Worm (Caenorhabditis elegans): ENCODE measurements around the gene fmil-1.

The fmil-1 gene

ce11 chrIV:3668603-3669002, at the start of gene fmil-1:
fmil-1 (minus strand) TSS chrIV:3668703.
- no peak for TF ChIP-seq ham-2 (GFP tag; optimal IDR thresholded peaks at IDR 0.05)
- no peak for TF ChIP-seq cnd-1 (tag; optimal IDR thresholded peaks at IDR 0.05)
- TF ChIP-seq unc-39 (tag; optimal IDR thresholded peaks at IDR 0.05): no peak

- peak; percentile 94 for TF ChIP-seq zip-8 (tag; optimal IDR thresholded peaks at IDR 0.05)
- TF ChIP-seq tbx-8 (GFP tag; optimal IDR thresholded peaks at IDR 0.05): no peak
Observed at ce11 chrIV:3710737-3711136, 42.2 kb upstream of the fmil-1 start.

- no peak for TF ChIP-seq lin-13 (tag; optimal IDR thresholded peaks at IDR 0.05)
- no peak for TF ChIP-seq ham-2 (GFP tag; optimal IDR thresholded peaks at IDR 0.05)
- TF ChIP-seq bed-3 (GFP tag; optimal IDR thresholded peaks at IDR 0.05): no peak
- no peak for TF ChIP-seq mab-5 (tag; optimal IDR thresholded peaks at IDR 0.05)
- TF ChIP-seq nhr-28 (tag; optimal IDR thresholded peaks at IDR 0.05): no peak
- no peak for TF ChIP-seq mep-1 (tag; optimal IDR thresholded peaks at IDR 0.05)
- no peak for TF ChIP-seq nhr-237 (tag; optimal IDR thresholded peaks at IDR 0.05)
- no peak for TF ChIP-seq unc-62 (GFP tag; optimal IDR thresholded peaks at IDR 0.05)
- no peak for TF ChIP-seq elt-3 (tag; optimal IDR thresholded peaks at IDR 0.05)
- no peak for TF ChIP-seq snpc-4 (tag; optimal IDR thresholded peaks at IDR 0.05)
- no peak for TF ChIP-seq nhr-12 (tag; optimal IDR thresholded peaks at IDR 0.05)
- no peak for TF ChIP-seq M03D4.4 (tag; optimal IDR thresholded peaks at IDR 0.05)
- TF ChIP-seq pha-4 (tag; optimal IDR thresholded peaks at IDR 0.05): no peak
- no peak for TF ChIP-seq drap-1 (GFP tag; optimal IDR thresholded peaks at IDR 0.05)
- no peak for TF ChIP-seq cnd-1 (tag; optimal IDR thresholded peaks at IDR 0.05)
- no peak for TF ChIP-seq ceh-43 (GFP tag; optimal IDR thresholded peaks at IDR 0.05)
- no peak for TF ChIP-seq unc-39 (tag; optimal IDR thresholded peaks at IDR 0.05)
- no peak for TF ChIP-seq lsy-2 (tag; optimal IDR thresholded peaks at IDR 0.05)
- no peak for TF ChIP-seq elt-1 (tag; optimal IDR thresholded peaks at IDR 0.05; ENCODE audit: borderline replicate concordance, insufficient read depth)
- no peak for TF ChIP-seq ces-1 (GFP tag; optimal IDR thresholded peaks at IDR 0.05)
Observed at ce11 chrIV:3709200-3709599, 40.7 kb upstream of the fmil-1 start, which contains the start of gene Y37E11AL.1. Y37E11AL.1 (plus strand) TSS chrIV:3709500.

ce11 chrIV:3701892-3702291, 33.4 kb upstream of the fmil-1 start, which contains the start of gene Y37E11AL.12:
Y37E11AL.12 (minus strand) TSS chrIV:3701992.
- TF ChIP-seq unc-62 (GFP tag; optimal IDR thresholded peaks at IDR 0.05) (no peak), hlh-1 (tag; optimal IDR thresholded peaks at IDR 0.05) (no peak), snpc-4 (tag; optimal IDR thresholded peaks at IDR 0.05) (no peak), sem-2 (GFP tag; optimal IDR thresholded peaks at IDR 0.05) (no peak), lsy-2 (tag; optimal IDR thresholded peaks at IDR 0.05) (no peak), elt-1 (tag; optimal IDR thresholded peaks at IDR 0.05; ENCODE audit: borderline replicate concordance, insufficient read depth) (no peak), unc-39 (tag; optimal IDR thresholded peaks at IDR 0.05) (no peak), lin-32 (GFP tag; optimal IDR thresholded peaks at IDR 0.05) (no peak), pha-4 (tag; optimal IDR thresholded peaks at IDR 0.05) (no peak), sptf-1 (tag; optimal IDR thresholded peaks at IDR 0.05) (no peak), nhr-28 (tag; optimal IDR thresholded peaks at IDR 0.05) (no peak), nhr-2 (tag; optimal IDR thresholded peaks at IDR 0.05) (no peak), nhr-76 (tag; optimal IDR thresholded peaks at IDR 0.05) (no peak), ceh-43 (GFP tag; optimal IDR thresholded peaks at IDR 0.05) (no peak), ceh-39 (tag; optimal IDR thresholded peaks at IDR 0.05) (no peak)

ce11 chrIV:3700554-3700953, 32.1 kb upstream of the fmil-1 start, which contains the start of gene Y37E11AL.9:
Y37E11AL.9 (minus strand) TSS chrIV:3700654.
- TF ChIP-seq lin-32 (GFP tag; optimal IDR thresholded peaks at IDR 0.05) (no peak), drap-1 (GFP tag; optimal IDR thresholded peaks at IDR 0.05) (no peak), unc-62 (GFP tag; optimal IDR thresholded peaks at IDR 0.05) (no peak), blmp-1 (tag; optimal IDR thresholded peaks at IDR 0.05) (no peak), nhr-2 (tag; optimal IDR thresholded peaks at IDR 0.05) (no peak), tbx-8 (GFP tag; optimal IDR thresholded peaks at IDR 0.05) (no peak), flh-1 (GFP tag; optimal IDR thresholded peaks at IDR 0.05) (no peak), nhr-28 (tag; optimal IDR thresholded peaks at IDR 0.05) (no peak), elt-1 (tag; optimal IDR thresholded peaks at IDR 0.05; ENCODE audit: borderline replicate concordance, insufficient read depth) (no peak), ztf-11 (tag; optimal IDR thresholded peaks at IDR 0.05) (no peak), unc-39 (tag; optimal IDR thresholded peaks at IDR 0.05) (no peak), unc-120 (tag; optimal IDR thresholded peaks at IDR 0.05; ENCODE audit: poor library complexity, severe bottlenecking) (no peak), ces-1 (GFP tag; optimal IDR thresholded peaks at IDR 0.05) (no peak), nhr-237 (tag; optimal IDR thresholded peaks at IDR 0.05) (no peak), bed-3 (GFP tag; optimal IDR thresholded peaks at IDR 0.05) (no peak)

All from whole organism, mixed stage, embryonic.